Worm (Caenorhabditis elegans): ENCODE results near the gene bath-9.

DNA sequence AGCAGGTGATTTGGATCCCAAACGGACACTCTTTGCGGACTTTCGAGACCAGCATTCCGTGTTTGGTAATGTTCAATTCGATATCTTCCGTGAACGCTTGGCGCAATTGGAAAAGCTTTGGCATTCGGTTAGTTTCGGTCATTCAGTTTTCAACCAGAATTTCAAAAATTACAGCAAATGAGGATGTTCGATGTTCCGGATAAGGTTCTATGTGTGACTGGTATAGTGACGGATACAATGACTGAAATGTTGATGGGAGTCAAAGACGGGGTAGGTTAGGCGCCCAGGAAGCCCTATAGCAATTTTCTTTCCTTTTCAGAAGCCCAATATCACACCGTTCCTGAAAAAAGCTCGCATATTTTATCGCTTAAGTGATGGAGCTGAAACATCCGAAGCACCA is 6.2 kb downstream of the bath-9 start:
- TF ChIP-seq flt-1 (GFP tag; IDR thresholded peaks at IDR 0.05) (no peak), aly-1 (tag; optimal IDR thresholded peaks at IDR 0.05) (no peak), ets-7 (tag; optimal IDR thresholded peaks at IDR 0.05) (no peak), ama-1 (optimal IDR thresholded peaks at IDR 0.05) (no peak), hmg-4 (GFP tag; optimal IDR thresholded peaks at IDR 0.05) (no peak), sea-1 (GFP tag; conservative IDR thresholded peaks at IDR 0.05) (no peak)
